Worm (Caenorhabditis elegans) whole organism, L4/young adult: Measurements from ENCODE around the gene K01A12.2.

Source experiments
- dao-5 ChIP-seq: sonication (generic microtip); optimal IDR thresholded peaks from 2 replicates; lab custom pipeline; 2016; ENCODE audit warnings: missing genotype, missing genetic modification characterization, moderate library complexity, missing compliant biosample characterization
- him-1 ChIP-seq: sonication (generic microtip); optimal IDR thresholded peaks from 2 replicates; lab custom pipeline; 2016; ENCODE audit warnings: missing genotype, missing genetic modification reagents, missing genetic modification characterization, missing compliant biosample characterization

DNA sequence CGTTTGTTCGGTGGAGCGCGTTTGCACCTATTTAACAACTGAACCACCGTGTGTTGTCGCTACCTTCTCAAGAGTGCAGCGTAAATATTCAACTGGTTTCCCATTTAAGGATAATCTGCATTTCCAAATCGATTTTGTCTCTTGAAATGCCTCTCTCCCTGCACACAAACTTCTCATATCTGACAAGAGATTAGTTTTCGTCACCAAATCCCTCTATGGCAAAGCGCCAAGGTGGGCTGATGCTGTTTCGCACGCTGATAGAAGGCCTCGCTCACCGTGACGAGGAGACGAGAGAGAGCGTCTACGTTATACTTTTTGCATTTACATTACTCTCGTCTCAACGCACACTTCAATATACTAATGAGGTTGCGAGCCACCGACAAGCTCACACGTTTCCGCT lies 13.4 kb upstream of the K01A12.2 start:
- TF ChIP-seq dao-5 (tag; lab: Kevin White, UChicago) (no peak), him-1 (tag; lab: Kevin White, UChicago) (no peak)
